Worm (Caenorhabditis elegans): ENCODE data around the gene rabr-2.
A peak's percentile ranks its signal among the peaks of the same experiment; 100 is the strongest.

rabr-2 gene

ce11 chrIV:17437038-17437437 lies 46.1 kb downstream of the rabr-2 start, which contains the start of gene C06A12.8:
Gene C06A12.8 (plus strand): TSS chrIV:17437338.
- TF ChIP-seq K11D2.4 (GFP tag; IDR thresholded peaks at IDR 0.05) (no peak), F37B4.10 (GFP tag; IDR thresholded peaks at IDR 0.05) (no peak), unc-62 (GFP tag; optimal IDR thresholded peaks at IDR 0.05) (no peak), sdz-38 (tag; optimal IDR thresholded peaks at IDR 0.05) (no peak), rec-8 (tag; optimal IDR thresholded peaks at IDR 0.05) (no peak), nfyb-1 (GFP tag; IDR thresholded peaks at IDR 0.05) (no peak), gei-17 (GFP tag; optimal IDR thresholded peaks at IDR 0.05) (no peak), F49E8.2 (tag; optimal IDR thresholded peaks at IDR 0.05; ENCODE audit: insufficient read depth) (no peak), repo-1 (tag; optimal IDR thresholded peaks at IDR 0.05) (no peak), unc-130 (GFP tag; optimal IDR thresholded peaks at IDR 0.05) (no peak), rcor-1 (GFP tag; IDR thresholded peaks at IDR 0.05) (no peak)

ce11 chrIV:17436552-17436951 lies 46.6 kb downstream of the rabr-2 start, which contains the start of gene gcy-27:
Gene gcy-27 (minus strand): TSS chrIV:17436652.
- TF ChIP-seq aptf-2 (GFP tag; conservative IDR thresholded peaks at IDR 0.05) (no peak), F37B4.10 (GFP tag; IDR thresholded peaks at IDR 0.05) (no peak), rpc-1 (optimal IDR thresholded peaks at IDR 0.05) (no peak), rpc-1 (tag; optimal IDR thresholded peaks at IDR 0.05) (no peak), zfh-2 (GFP tag; conservative IDR thresholded peaks at IDR 0.05) (no peak), snpc-1.1 (tag; optimal IDR thresholded peaks at IDR 0.05; ENCODE audit: insufficient read depth) (no peak), ama-1 (optimal IDR thresholded peaks at IDR 0.05) (no peak), ama-1 (GFP tag; optimal IDR thresholded peaks at IDR 0.05) (no peak), dox-1 (GFP tag; IDR thresholded peaks at IDR 0.05) (no peak)

- TF ChIP-seq dox-1 (GFP tag; IDR thresholded peaks at IDR 0.05) (no peak), him-1 (tag; optimal IDR thresholded peaks at IDR 0.05) (no peak), Y56A3A.18 (GFP tag; IDR thresholded peaks at IDR 0.05) (no peak), egl-18 (GFP tag; IDR thresholded peaks at IDR 0.05) (no peak)
Measured at ce11 chrIV:17435228-17435627, 47.9 kb downstream of the rabr-2 start.

- TF ChIP-seq chd-7 (tag; optimal IDR thresholded peaks at IDR 0.05) (no peak), nhr-80 (tag; optimal IDR thresholded peaks at IDR 0.05) (peak; percentile 56), rpc-1 (optimal IDR thresholded peaks at IDR 0.05) (no peak), rpc-1 (tag; optimal IDR thresholded peaks at IDR 0.05) (no peak)
Measured at ce11 chrIV:17432223-17432826, 50.8 kb downstream of the rabr-2 start.

ce11 chrIV:17431287-17431686 lies 51.8 kb downstream of the rabr-2 start, which contains the start of gene lact-6:
Gene lact-6 (minus strand): TSS chrIV:17431387.
- TF ChIP-seq ztf-22 (GFP tag; optimal IDR thresholded peaks at IDR 0.05) (no peak), ets-4 (GFP tag; optimal IDR thresholded peaks at IDR 0.05) (no peak), egl-18 (GFP tag; IDR thresholded peaks at IDR 0.05) (no peak), B0019.2 (GFP tag; conservative IDR thresholded peaks at IDR 0.05) (no peak), ekl-4 (GFP tag; IDR thresholded peaks at IDR 0.05) (no peak), xnd-1 (tag; optimal IDR thresholded peaks at IDR 0.05) (no peak), lsy-27 (tag; optimal IDR thresholded peaks at IDR 0.05; ENCODE audit: borderline replicate concordance, insufficient read depth) (no peak), tbx-9 (tag; optimal IDR thresholded peaks at IDR 0.05; ENCODE audit: borderline replicate concordance) (no peak), athp-1 (tag; optimal IDR thresholded peaks at IDR 0.05) (no peak), unc-130 (GFP tag; optimal IDR thresholded peaks at IDR 0.05) (no peak)
